Fruit fly (Drosophila melanogaster) whole organism, prepupa: Measurements from ENCODE around the gene Ufsp2.

Source experiments
- Blimp-1 ChIP-seq: fragments of 200-800 bp; sonication (Bioruptor generic); optimal IDR thresholded peaks from 3 replicates; lab custom pipeline; 2017; ENCODE audit warnings: missing biosample characterization, missing genetic modification characterization, mild to moderate bottlenecking, moderate library complexity, missing genetic modification reagents
- CG10631 ChIP-seq: fragments of 200-800 bp; sonication (Bioruptor generic); optimal IDR thresholded peaks from 2 replicates; lab custom pipeline; 2016; ENCODE audit warnings: missing biosample characterization, missing genetic modification characterization
- CG10669 ChIP-seq: fragments of 200-800 bp; sonication (Bioruptor generic); optimal IDR thresholded peaks from 3 replicates; lab custom pipeline; 2018; ENCODE audit warnings: missing biosample characterization, mild to moderate bottlenecking, missing genetic modification characterization, moderate library complexity
- CG11902 ChIP-seq: fragments of 200-800 bp; sonication (Bioruptor generic); optimal IDR thresholded peaks from 3 replicates; lab custom pipeline; 2016; ENCODE audit warnings: missing biosample characterization, missing genetic modification characterization
- CG1621 ChIP-seq: fragments of 200-800 bp; sonication (Bioruptor generic); optimal IDR thresholded peaks from 3 replicates; lab custom pipeline; 2018; ENCODE audit warnings: missing biosample characterization, mild to moderate bottlenecking, missing genetic modification characterization
- CG16779 ChIP-seq: fragments of 200-800 bp; sonication (Bioruptor generic); optimal IDR thresholded peaks from 3 replicates; lab custom pipeline; 2017; ENCODE audit warnings: missing biosample characterization, mild to moderate bottlenecking, missing genetic modification characterization
- CG3032 ChIP-seq: fragments of 200-800 bp; optimal IDR thresholded peaks from 2 replicates; lab custom pipeline; 2019; ENCODE audit warnings: missing biosample characterization, mild to moderate bottlenecking, missing genetic modification characterization, moderate library complexity
- CG31627 ChIP-seq: fragments of 200-800 bp; sonication (Bioruptor generic); optimal IDR thresholded peaks from 3 replicates; lab custom pipeline; 2016; ENCODE audit warnings: missing biosample characterization, missing genetic modification characterization
- CG32006 ChIP-seq: fragments of 200-800 bp; sonication (Bioruptor generic); optimal IDR thresholded peaks from 3 replicates; lab custom pipeline; 2017; ENCODE audit warnings: missing biosample characterization, mild to moderate bottlenecking, missing genetic modification characterization
- CG34406 ChIP-seq: fragments of 200-800 bp; sonication (Bioruptor generic); optimal IDR thresholded peaks from 3 replicates; lab custom pipeline; 2016; ENCODE audit warnings: missing biosample characterization, missing genetic modification characterization
- CG3919 ChIP-seq: fragments of 200-800 bp; sonication (Bioruptor generic); optimal IDR thresholded peaks from 3 replicates; lab custom pipeline; 2016; ENCODE audit warnings: missing biosample characterization, missing genetic modification characterization
- CG4318 ChIP-seq: fragments of 200-800 bp; sonication (Bioruptor generic); optimal IDR thresholded peaks from 3 replicates; lab custom pipeline; 2017; ENCODE audit warnings: missing biosample characterization, mild to moderate bottlenecking, missing genetic modification characterization
- CG6792 ChIP-seq: fragments of 200-800 bp; sonication (Bioruptor generic); optimal IDR thresholded peaks from 3 replicates; lab custom pipeline; 2016; ENCODE audit warnings: missing biosample characterization, missing genetic modification characterization
- CG6808 ChIP-seq: fragments of 200-800 bp; sonication (Bioruptor generic); optimal IDR thresholded peaks from 3 replicates; lab custom pipeline; 2017; ENCODE audit warnings: missing biosample characterization, missing genetic modification characterization, mild to moderate bottlenecking, moderate library complexity, missing genetic modification reagents
- CG6854 ChIP-seq: fragments of 200-800 bp; sonication (Bioruptor generic); optimal IDR thresholded peaks from 2 replicates; lab custom pipeline; 2017; ENCODE audit warnings: missing biosample characterization, mild to moderate bottlenecking, missing genetic modification characterization
- CG7368 ChIP-seq: fragments of 200-800 bp; sonication (Bioruptor generic); optimal IDR thresholded peaks from 3 replicates; lab custom pipeline; 2016; ENCODE audit warnings: missing biosample characterization, missing genetic modification characterization
- CG8119 ChIP-seq: fragments of 200-800 bp; sonication (Bioruptor generic); IDR thresholded peaks from 3 replicates; pipeline ENCODE4 v1.3.6; 2022; ENCODE audit warnings: missing biosample characterization, missing genetic modification characterization
- CG8319 ChIP-seq: fragments of 200-800 bp; sonication (Bioruptor generic); optimal IDR thresholded peaks from 3 replicates; lab custom pipeline; 2016; ENCODE audit warnings: missing biosample characterization, missing genetic modification characterization
- CG8632 ChIP-seq: fragments of 200-800 bp; sonication (Bioruptor generic); optimal IDR thresholded peaks from 3 replicates; lab custom pipeline; 2016; ENCODE audit warnings: missing biosample characterization, missing genetic modification characterization
- CG9139 ChIP-seq: fragments of 200-800 bp; sonication (Bioruptor generic); optimal IDR thresholded peaks from 3 replicates; lab custom pipeline; 2017; ENCODE audit warnings: missing biosample characterization, mild to moderate bottlenecking, missing genetic modification characterization
- Eip75B ChIP-seq: fragments of 200-800 bp; sonication (Bioruptor generic); optimal IDR thresholded peaks from 3 replicates; lab custom pipeline; 2016; ENCODE audit warnings: missing biosample characterization, missing genetic modification characterization
- Eip78C ChIP-seq: fragments of 200-800 bp; sonication (Bioruptor generic); peaks from one replicate; lab custom pipeline; 2016; ENCODE audit warnings: missing biosample characterization, missing genetic modification characterization
- Ets21C ChIP-seq: fragments of 200-800 bp; sonication (Bioruptor generic); optimal IDR thresholded peaks from 3 replicates; lab custom pipeline; 2016; ENCODE audit warnings: missing biosample characterization, missing genetic modification characterization
- Ets96B ChIP-seq: fragments of 200-800 bp; optimal IDR thresholded peaks from 2 replicates; lab custom pipeline; 2019; ENCODE audit warnings: missing biosample characterization, mild to moderate bottlenecking, missing genetic modification characterization, moderate library complexity
- Gug ChIP-seq: fragments of 200-800 bp; sonication (Bioruptor generic); IDR thresholded peaks from 2 replicates; pipeline ENCODE4 v1.3.6; 2022; ENCODE audit warnings: missing biosample characterization, missing genetic modification characterization
- Hr38 ChIP-seq: sonication (Bioruptor generic); optimal IDR thresholded peaks from 2 replicates; lab custom pipeline; 2016; ENCODE audit warnings: missing biosample characterization, missing genetic modification characterization
- Hr4 ChIP-seq: fragments of 200-800 bp; sonication (Bioruptor generic); optimal IDR thresholded peaks from 3 replicates; lab custom pipeline; 2016; ENCODE audit warnings: missing biosample characterization, missing genetic modification characterization
- Lpt ChIP-seq: fragments of 200-800 bp; sonication (Bioruptor generic); optimal IDR thresholded peaks from 3 replicates; lab custom pipeline; 2016; ENCODE audit warnings: missing biosample characterization, missing genetic modification characterization
- Met ChIP-seq: fragments of 200-800 bp; sonication (Bioruptor generic); optimal IDR thresholded peaks from 3 replicates; lab custom pipeline; 2016; ENCODE audit warnings: missing biosample characterization, missing genetic modification characterization
- OdsH ChIP-seq: fragments of 200-800 bp; sonication (Bioruptor generic); optimal IDR thresholded peaks from 3 replicates; lab custom pipeline; 2016; ENCODE audit warnings: missing biosample characterization, missing genetic modification characterization
- Smox ChIP-seq: fragments of 200-800 bp; sonication (Bioruptor generic); optimal IDR thresholded peaks from 3 replicates; lab custom pipeline; 2016; ENCODE audit warnings: missing biosample characterization, missing genetic modification characterization
- Sox102F ChIP-seq: fragments of 200-800 bp; sonication (Bioruptor generic); optimal IDR thresholded peaks from 2 replicates; lab custom pipeline; 2016; ENCODE audit warnings: missing biosample characterization, mild to moderate bottlenecking, missing genetic modification characterization
- Sox14 ChIP-seq: fragments of 200-800 bp; sonication (Bioruptor generic); optimal IDR thresholded peaks from 3 replicates; lab custom pipeline; 2016; ENCODE audit warnings: missing biosample characterization, missing genetic modification characterization
- Sox15 ChIP-seq: fragments of 200-800 bp; sonication (Bioruptor generic); optimal IDR thresholded peaks from 3 replicates; lab custom pipeline; 2016; ENCODE audit warnings: missing biosample characterization, missing genetic modification characterization
- achi ChIP-seq: fragments of 200-800 bp; sonication (Bioruptor generic); optimal IDR thresholded peaks from 3 replicates; lab custom pipeline; 2016; ENCODE audit warnings: missing biosample characterization, missing genetic modification characterization
- acj6 ChIP-seq: fragments of 200-800 bp; sonication (Bioruptor generic); optimal IDR thresholded peaks from 3 replicates; lab custom pipeline; 2016; ENCODE audit warnings: missing biosample characterization, missing genetic modification characterization
- cyc ChIP-seq: fragments of 200-800 bp; sonication (Bioruptor generic); optimal IDR thresholded peaks from 3 replicates; lab custom pipeline; 2016; ENCODE audit warnings: missing biosample characterization, missing genetic modification characterization
- dac ChIP-seq: fragments of 200-800 bp; sonication (Bioruptor generic); optimal IDR thresholded peaks from 2 replicates; lab custom pipeline; 2017; ENCODE audit warnings: missing biosample characterization, mild to moderate bottlenecking, missing genetic modification characterization
- dsx ChIP-seq: fragments of 200-800 bp; optimal IDR thresholded peaks from 3 replicates; lab custom pipeline; 2019; ENCODE audit warnings: missing biosample characterization, mild to moderate bottlenecking, missing genetic modification characterization, moderate library complexity; ENCODE audit not compliant: poor library complexity, severe bottlenecking
- eg ChIP-seq: fragments of 200-800 bp; sonication (Bioruptor generic); IDR thresholded peaks from 3 replicates; pipeline ENCODE4 v1.3.6; 2022; ENCODE audit warnings: missing biosample characterization, missing genetic modification characterization
- fd85E ChIP-seq: fragments of 200-800 bp; sonication (Bioruptor generic); optimal IDR thresholded peaks from 3 replicates; lab custom pipeline; 2016; ENCODE audit warnings: missing biosample characterization, missing genetic modification characterization
- fkh ChIP-seq: fragments of 200-800 bp; sonication (Bioruptor generic); optimal IDR thresholded peaks from 3 replicates; lab custom pipeline; 2017; ENCODE audit warnings: missing biosample characterization, mild to moderate bottlenecking, missing genetic modification characterization, moderate library complexity
- lz ChIP-seq: fragments of 200-800 bp; sonication (Bioruptor generic); optimal IDR thresholded peaks from 3 replicates; lab custom pipeline; 2016; ENCODE audit warnings: missing biosample characterization, missing genetic modification characterization
- net ChIP-seq: fragments of 200-800 bp; sonication (Bioruptor generic); optimal IDR thresholded peaks from 3 replicates; lab custom pipeline; 2016; ENCODE audit warnings: missing biosample characterization, missing genetic modification characterization
- salr ChIP-seq, 2 experiments: fragments of 200-800 bp; sonication (Bioruptor generic); optimal IDR thresholded peaks; 3 replicates each; lab custom pipeline; 2016 to 2018; ENCODE audit warnings: missing biosample characterization in 2 of 2, missing genetic modification characterization in 2 of 2, mild to moderate bottlenecking in 1 of 2
- spab ChIP-seq: fragments of 200-800 bp; sonication (Bioruptor generic); optimal IDR thresholded peaks from 2 replicates; lab custom pipeline; 2017; ENCODE audit warnings: missing biosample characterization, mild to moderate bottlenecking, missing genetic modification characterization, missing genetic modification reagents
- ss ChIP-seq, 2 experiments: fragments of 200-800 bp; sonication (Bioruptor generic); optimal IDR thresholded peaks; 2 replicates in 1 of 2; 3 replicates in 1 of 2; lab custom pipeline; 2017 to 2018; ENCODE audit warnings: mild to moderate bottlenecking in 2 of 2, missing biosample characterization in 2 of 2, missing genetic modification characterization in 2 of 2, moderate library complexity in 1 of 2
- topi ChIP-seq: fragments of 200-800 bp; sonication (Bioruptor generic); optimal IDR thresholded peaks from 3 replicates; lab custom pipeline; 2016; ENCODE audit warnings: missing biosample characterization, missing genetic modification characterization
- vri ChIP-seq: fragments of 200-800 bp; sonication (Bioruptor generic); optimal IDR thresholded peaks from 3 replicates; lab custom pipeline; 2016; ENCODE audit warnings: missing biosample characterization, mild to moderate bottlenecking, missing genetic modification characterization

Gene Ufsp2

DNA sequence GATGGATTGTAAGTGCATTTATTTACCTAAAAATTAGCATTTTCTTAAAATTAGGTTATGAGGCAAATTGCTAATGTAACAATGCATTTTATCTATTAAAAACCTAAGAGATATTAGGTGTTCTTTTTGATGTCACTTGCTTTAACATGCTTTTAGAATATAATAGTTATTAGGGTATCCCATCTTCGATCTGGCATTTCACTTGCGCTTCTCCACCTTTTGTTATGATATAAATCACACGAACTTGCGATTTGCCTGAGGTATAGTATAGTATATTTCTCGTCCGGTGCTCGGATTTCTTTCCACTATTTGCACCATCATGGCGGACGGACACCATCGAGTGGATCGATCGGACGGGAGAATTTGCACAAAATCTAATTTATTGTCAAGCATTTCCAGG, 46.3 kb upstream of the Ufsp2 start:
- TF ChIP-seq CG1621 (tag; lab: Kevin White, UChicago) = no peak
- TF ChIP-seq CG8632 = no peak
- TF ChIP-seq vri (GFP tag; lab: Kevin White, UChicago) = no peak
- TF ChIP-seq achi (GFP tag; lab: Kevin White, UChicago) = no peak
- no peak for TF ChIP-seq lz
- TF ChIP-seq CG6792 (GFP tag; lab: Kevin White, UChicago) = no peak
- TF ChIP-seq CG11902 (GFP tag; lab: Kevin White, UChicago) = no peak
- no peak for TF ChIP-seq Eip78C (GFP tag; lab: Kevin White, UChicago)
- no peak for TF ChIP-seq OdsH (GFP tag; lab: Kevin White, UChicago)
- TF ChIP-seq CG6808 = no peak
- no peak for TF ChIP-seq Met (GFP tag; lab: Kevin White, UChicago)
- TF ChIP-seq Sox15 (GFP tag; lab: Kevin White, UChicago) = no peak
- no peak for TF ChIP-seq CG10669
- TF ChIP-seq CG32006 (GFP tag; lab: Kevin White, UChicago) = no peak
- no peak for TF ChIP-seq Sox102F

DNA sequence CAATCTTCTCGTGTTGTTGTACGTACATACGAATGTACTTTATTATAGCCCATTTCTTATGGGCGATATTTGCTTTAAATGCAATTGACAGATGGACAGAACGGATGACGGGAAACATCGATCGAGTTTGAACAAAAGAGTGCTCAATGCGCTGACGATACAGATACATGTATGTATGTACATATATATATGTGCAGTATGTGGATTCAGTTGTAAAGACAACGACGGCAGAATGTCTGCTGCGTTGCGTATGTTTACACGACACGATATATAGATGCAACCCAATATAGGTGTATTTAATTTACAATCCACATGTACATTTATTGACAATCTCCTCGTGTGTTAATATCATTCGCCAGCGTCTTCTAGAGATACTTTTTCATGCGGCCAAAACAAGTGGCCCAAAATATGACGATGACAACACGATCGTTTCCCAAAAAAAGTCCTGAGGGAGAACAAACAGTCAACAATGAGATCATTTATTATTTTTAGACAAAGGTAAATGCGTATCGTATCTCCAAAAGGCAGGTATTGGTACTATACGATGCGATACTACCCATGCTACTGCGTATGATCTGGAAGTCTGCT, 45.6 kb upstream of the Ufsp2 start:
- TF ChIP-seq CG7368 (GFP tag; lab: Kevin White, UChicago) (no peak), fd85E (GFP tag; lab: Kevin White, UChicago) (no peak), Sox14 (GFP tag; lab: Kevin White, UChicago) (peak; percentile 0), CG6808 (peak; percentile 14), eg (GFP tag; lab: Robert Waterston, UW) (no peak), CG31627 (GFP tag; lab: Kevin White, UChicago) (no peak), CG8632 (no peak), CG3032 (tag; lab: Kevin White, UChicago) (no peak), Gug (GFP tag; lab: Robert Waterston, UW) (no peak), acj6 (GFP tag; lab: Kevin White, UChicago) (no peak), Sox102F (no peak), salr (GFP tag; optimal IDR thresholded peaks at IDR 0.05; lab: Kevin White, UChicago) (no peak), CG32006 (GFP tag; lab: Kevin White, UChicago) (no peak), CG11902 (GFP tag; lab: Kevin White, UChicago) (no peak), ss (GFP tag; optimal IDR thresholded peaks at IDR 0.05; lab: Kevin White, UChicago) (peak; percentile 19 to 28), CG3919 (peak; percentile 10), fkh (peak; percentile 86), Smox (GFP tag; lab: Kevin White, UChicago) (no peak), net (GFP tag; lab: Kevin White, UChicago) (no peak), CG10631 (no peak), CG34406 (GFP tag; lab: Kevin White, UChicago) (no peak), CG8119 (no peak), topi (GFP tag; lab: Kevin White, UChicago) (no peak), Lpt (GFP tag; lab: Kevin White, UChicago) (no peak), Hr4 (GFP tag; lab: Kevin White, UChicago) (no peak), CG6854 (GFP tag; lab: Kevin White, UChicago) (peak; percentile 34), lz (no peak), Hr38 (GFP tag; lab: Kevin White, UChicago) (no peak), Eip75B (GFP tag; lab: Kevin White, UChicago) (no peak), dac (GFP tag; lab: Kevin White, UChicago) (no peak), Ets96B (no peak), Blimp-1 (GFP tag; lab: Kevin White, UChicago) (no peak), achi (GFP tag; lab: Kevin White, UChicago) (peak; percentile 24), CG16779 (tag; lab: Kevin White, UChicago) (no peak), CG8319 (GFP tag; lab: Kevin White, UChicago) (no peak), CG6792 (GFP tag; lab: Kevin White, UChicago) (no peak), dsx (GFP tag; lab: Kevin White, UChicago) (no peak), Ets21C (GFP tag; lab: Kevin White, UChicago) (no peak), CG1621 (tag; lab: Kevin White, UChicago) (no peak), cyc (GFP tag; lab: Kevin White, UChicago) (no peak), CG9139 (no peak), Met (GFP tag; lab: Kevin White, UChicago) (no peak), spab (GFP tag; lab: Kevin White, UChicago) (no peak), CG4318 (GFP tag; lab: Kevin White, UChicago) (no peak), CG10669 (no peak)
